Worm (Caenorhabditis elegans) whole organism, L3 larva: ENCODE measurements around the gene R06F6.8.
A peak's percentile ranks its signal among the peaks of the same experiment; 100 is the strongest.

Source experiments
- R02D3.7 ChIP-seq: fragments of 150-350 bp; optimal IDR thresholded peaks from 2 replicates; lab custom pipeline; 2014; ENCODE audit warnings: missing biosample characterization, missing genetic modification characterization
- ama-1 ChIP-seq: fragments of 150-350 bp; optimal IDR thresholded peaks from 2 replicates; lab custom pipeline; 2018
- ceh-16 ChIP-seq: sonication (generic microtip); optimal IDR thresholded peaks from 2 replicates; lab custom pipeline; 2017; ENCODE audit warnings: missing biosample characterization, missing genetic modification characterization
- ceh-9 ChIP-seq: sonication (generic microtip); optimal IDR thresholded peaks from 2 replicates; lab custom pipeline; 2018; ENCODE audit warnings: missing biosample characterization, missing genetic modification characterization
- egl-27 ChIP-seq: sonication (generic microtip); optimal IDR thresholded peaks from 4 replicates; lab custom pipeline; 2017; ENCODE audit warnings: missing biosample characterization, missing genetic modification reagents, missing genetic modification characterization
- egl-5 ChIP-seq: fragments of 150-350 bp; optimal IDR thresholded peaks from 2 replicates; lab custom pipeline; 2017; ENCODE audit warnings: missing biosample characterization, missing genetic modification reagents, missing genetic modification characterization, inconsistent platforms
- elt-1 ChIP-seq: fragments of 150-350 bp; optimal IDR thresholded peaks from 2 replicates; lab custom pipeline; 2014; ENCODE audit warnings: missing biosample characterization, missing genetic modification characterization
- elt-2 ChIP-seq: sonication (generic microtip); optimal IDR thresholded peaks from 2 replicates; lab custom pipeline; 2016; ENCODE audit warnings: missing genetic modification reagents, mild to moderate bottlenecking, missing genetic modification characterization, missing compliant biosample characterization
- eor-1 ChIP-seq, 2 experiments: fragments of 150-350 bp; optimal IDR thresholded peaks; 2 replicates each; lab custom pipeline; 2014 to 2018; ENCODE audit warnings: missing biosample characterization in 2 of 2, missing genetic modification characterization in 2 of 2
- fkh-10 ChIP-seq: sonication (generic microtip); optimal IDR thresholded peaks from 2 replicates; lab custom pipeline; 2017; ENCODE audit warnings: missing biosample characterization, missing genetic modification reagents, missing genetic modification characterization
- fkh-2 ChIP-seq: fragments of 150-350 bp; optimal IDR thresholded peaks from 2 replicates; lab custom pipeline; 2014; ENCODE audit warnings: missing biosample characterization, missing genetic modification reagents, missing genetic modification characterization
- hmg-11 ChIP-seq: sonication (generic microtip); optimal IDR thresholded peaks from 2 replicates; lab custom pipeline; 2016; ENCODE audit warnings: missing genetic modification characterization, missing compliant biosample characterization
- jun-1 ChIP-seq: fragments of 150-350 bp; optimal IDR thresholded peaks from 2 replicates; lab custom pipeline; 2014; ENCODE audit warnings: missing biosample characterization, missing genetic modification reagents, missing genetic modification characterization
- lin-15B ChIP-seq: fragments of 150-350 bp; optimal IDR thresholded peaks from 2 replicates; lab custom pipeline; 2014; ENCODE audit warnings: missing biosample characterization, missing genetic modification characterization
- lin-39 ChIP-seq: fragments of 150-350 bp; optimal IDR thresholded peaks from 2 replicates; lab custom pipeline; 2018; ENCODE audit warnings: missing biosample characterization, missing genetic modification reagents, missing genetic modification characterization
- mdl-1 ChIP-seq: fragments of 150-350 bp; optimal IDR thresholded peaks from 2 replicates; lab custom pipeline; 2014; ENCODE audit warnings: missing biosample characterization, missing genetic modification characterization
- mml-1 ChIP-seq: fragments of 150-350 bp; sonication (generic microtip); optimal IDR thresholded peaks from 3 replicates; lab custom pipeline; 2014; ENCODE audit warnings: missing biosample characterization, missing genetic modification characterization
- nfya-1 ChIP-seq: sonication (generic microtip); optimal IDR thresholded peaks from 2 replicates; lab custom pipeline; 2017; ENCODE audit warnings: missing genetic modification characterization, mild to moderate bottlenecking, missing compliant biosample characterization, antibody characterized with exemption, moderate library complexity; ENCODE audit not compliant: insufficient read depth
- nhr-12 ChIP-seq: fragments of 150-350 bp; optimal IDR thresholded peaks from 2 replicates; lab custom pipeline; 2014; ENCODE audit warnings: missing biosample characterization, missing genetic modification characterization
- nhr-23 ChIP-seq: fragments of 150-350 bp; optimal IDR thresholded peaks from 2 replicates; lab custom pipeline; 2014; ENCODE audit warnings: missing biosample characterization, missing genetic modification reagents, missing genetic modification characterization
- nhr-25 ChIP-seq: sonication (generic microtip); optimal IDR thresholded peaks from 2 replicates; lab custom pipeline; 2017; ENCODE audit warnings: missing biosample characterization, missing genetic modification characterization
- nhr-28 ChIP-seq: fragments of 150-350 bp; optimal IDR thresholded peaks from 2 replicates; lab custom pipeline; 2014; ENCODE audit warnings: missing biosample characterization, missing genetic modification characterization
- nhr-43 ChIP-seq: sonication (generic microtip); optimal IDR thresholded peaks from 2 replicates; lab custom pipeline; 2016; ENCODE audit warnings: mild to moderate bottlenecking, missing genetic modification characterization, missing compliant biosample characterization; ENCODE audit not compliant: poor library complexity, severe bottlenecking
- nhr-67 ChIP-seq: fragments of 150-350 bp; optimal IDR thresholded peaks from 2 replicates; lab custom pipeline; 2014; ENCODE audit warnings: missing biosample characterization, missing genetic modification characterization
- nhr-76 ChIP-seq: fragments of 150-350 bp; sonication (generic microtip); optimal IDR thresholded peaks from 5 replicates; lab custom pipeline; 2014; ENCODE audit warnings: missing biosample characterization, missing genetic modification characterization
- nhr-77 ChIP-seq: fragments of 150-350 bp; optimal IDR thresholded peaks from 2 replicates; lab custom pipeline; 2014; ENCODE audit warnings: missing biosample characterization, missing genetic modification characterization
- pha-4 ChIP-seq: fragments of 150-350 bp; optimal IDR thresholded peaks from 2 replicates; lab custom pipeline; 2014; ENCODE audit warnings: missing biosample characterization, missing genetic modification reagents, missing genetic modification characterization
- pqm-1 ChIP-seq: fragments of 150-350 bp; optimal IDR thresholded peaks from 2 replicates; lab custom pipeline; 2017; ENCODE audit warnings: missing biosample characterization, missing genetic modification characterization, inconsistent platforms
- sea-2 ChIP-seq: fragments of 150-350 bp; sonication (generic microtip); optimal IDR thresholded peaks from 4 replicates; lab custom pipeline; 2014; ENCODE audit warnings: missing biosample characterization, missing genetic modification reagents, missing genetic modification characterization
- snpc-4 ChIP-seq: fragments of 150-350 bp; optimal IDR thresholded peaks from 2 replicates; lab custom pipeline; 2014; ENCODE audit warnings: missing biosample characterization, missing genetic modification characterization
- tbx-2 ChIP-seq: sonication (generic microtip); optimal IDR thresholded peaks from 2 replicates; lab custom pipeline; 2016; ENCODE audit warnings: mild to moderate bottlenecking, missing genetic modification characterization, missing compliant biosample characterization
- unc-39 ChIP-seq: sonication (generic microtip); optimal IDR thresholded peaks from 4 replicates; lab custom pipeline; 2017; ENCODE audit warnings: missing biosample characterization, missing genetic modification characterization
- unc-62 ChIP-seq: fragments of 150-350 bp; sonication (generic microtip); optimal IDR thresholded peaks from 4 replicates; lab custom pipeline; 2014; ENCODE audit warnings: missing biosample characterization, missing genetic modification reagents, missing genetic modification characterization
- zag-1 ChIP-seq: fragments of 150-350 bp; optimal IDR thresholded peaks from 2 replicates; lab custom pipeline; 2014; ENCODE audit warnings: missing biosample characterization, missing genetic modification characterization
- ztf-11 ChIP-seq: fragments of 150-350 bp; optimal IDR thresholded peaks from 2 replicates; lab custom pipeline; 2014; ENCODE audit warnings: missing biosample characterization, missing genetic modification characterization

The R06F6.8 gene

ce11 chrII:10793393-10793792 lies 26.4 kb downstream of the R06F6.8 start, which contains the start of gene vps-11:
Gene vps-11, minus strand, starts transcription at chrII:10793493.
- TF ChIP-seq elt-1 (tag; lab: Kevin White, UChicago) (no peak), nhr-77 (tag; lab: Kevin White, UChicago) (no peak), ztf-11 (tag; lab: Kevin White, UChicago) (no peak), elt-2 (tag; lab: Kevin White, UChicago) (no peak), nhr-12 (tag; lab: Kevin White, UChicago) (no peak), jun-1 (tag; lab: Kevin White, UChicago) (no peak), eor-1 (tag; optimal IDR thresholded peaks at IDR 0.05; lab: Kevin White, UChicago) (no peak)

DNA sequence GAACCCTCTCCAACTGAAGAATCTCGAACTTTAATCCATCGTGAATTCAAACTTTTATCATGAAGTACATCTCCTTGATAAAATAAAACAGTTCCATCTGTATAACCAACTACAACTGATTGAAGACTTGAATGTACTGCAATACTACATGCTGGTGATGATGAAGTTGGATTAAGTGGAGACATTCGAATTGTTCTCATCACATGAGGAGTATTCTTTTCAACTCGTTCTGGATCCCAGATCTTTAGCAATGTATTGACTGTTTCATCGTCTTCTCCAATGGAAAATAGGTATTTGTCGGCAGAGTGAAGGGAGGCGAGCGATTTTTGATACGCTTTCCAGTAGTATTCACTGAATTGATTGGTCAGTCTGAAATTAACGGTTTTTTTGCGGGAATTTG lies 27.2 kb downstream of the R06F6.8 start:
- no peak for TF ChIP-seq jun-1 (tag; lab: Kevin White, UChicago)
- no peak for TF ChIP-seq mdl-1 (tag; lab: Kevin White, UChicago)
- no peak for TF ChIP-seq nhr-77 (tag; lab: Kevin White, UChicago)
- no peak for TF ChIP-seq zag-1 (tag; lab: Kevin White, UChicago)
- TF ChIP-seq ama-1 (lab: Kevin White, UChicago): no peak
- TF ChIP-seq egl-27 (tag; lab: Kevin White, UChicago): no peak
- no peak for TF ChIP-seq lin-39 (tag; lab: Kevin White, UChicago)
- no peak for TF ChIP-seq sea-2
- TF ChIP-seq ceh-16: no peak

DNA sequence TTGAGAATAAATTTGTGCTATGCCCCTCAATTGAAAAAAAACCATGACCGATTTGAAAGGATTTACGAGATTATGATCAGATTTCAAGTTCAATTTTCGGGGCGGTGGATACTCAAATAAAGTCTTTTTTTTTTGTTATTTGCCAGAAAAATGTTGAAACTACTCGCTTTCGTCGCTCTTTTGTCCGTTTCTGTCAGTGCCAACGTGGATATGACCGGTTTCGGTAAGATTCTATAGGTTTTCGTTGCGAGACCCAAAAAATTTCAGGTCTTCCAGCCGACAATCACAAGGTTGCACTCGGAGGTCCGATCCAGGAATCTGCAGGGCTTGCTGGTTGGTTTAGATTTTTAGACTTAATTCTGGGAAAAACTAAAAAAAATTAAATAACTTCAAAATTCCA lies 32.5 kb downstream of the R06F6.8 start, which contains the start of gene tag-209:
Gene tag-209, plus strand, starts transcription at position 73 of the 400 bp plus-strand sequence.
- no peak for TF ChIP-seq mml-1 (tag; lab: Kevin White, UChicago)
- no peak for TF ChIP-seq ceh-9 (tag; lab: Kevin White, UChicago)
- no peak for TF ChIP-seq nhr-43
- TF ChIP-seq unc-62: no peak
- no peak for TF ChIP-seq nhr-76 (tag; lab: Kevin White, UChicago)
- TF ChIP-seq tbx-2 (tag; lab: Kevin White, UChicago): no peak
- no peak for TF ChIP-seq pha-4 (tag; lab: Kevin White, UChicago)
- TF ChIP-seq fkh-2 (tag; lab: Kevin White, UChicago): no peak
- no peak for TF ChIP-seq unc-39
- no peak for TF ChIP-seq sea-2
- TF ChIP-seq elt-2 (tag; lab: Kevin White, UChicago): no peak
- no peak for TF ChIP-seq jun-1 (tag; lab: Kevin White, UChicago)
- TF ChIP-seq nhr-28 (tag; lab: Kevin White, UChicago): no peak
- TF ChIP-seq nhr-23 (tag; lab: Kevin White, UChicago): no peak
- no peak for TF ChIP-seq egl-5 (tag; lab: Kevin White, UChicago)

- TF ChIP-seq pqm-1 (tag; lab: Kevin White, UChicago) (peak; percentile 12), mdl-1 (tag; lab: Kevin White, UChicago) (no peak), nfya-1 (peak; percentile 69), nhr-67 (tag; lab: Kevin White, UChicago) (no peak), nhr-23 (tag; lab: Kevin White, UChicago) (peak; percentile 73), hmg-11 (tag; lab: Kevin White, UChicago) (peak; percentile 39), elt-2 (tag; lab: Kevin White, UChicago) (peak; percentile 59), snpc-4 (tag; lab: Kevin White, UChicago) (peak; percentile 80), nhr-25 (tag; lab: Kevin White, UChicago) (peak; percentile 67), pha-4 (tag; lab: Kevin White, UChicago) (peak; percentile 76), R02D3.7 (tag; lab: Kevin White, UChicago) (peak; percentile 23), lin-39 (tag; lab: Kevin White, UChicago) (peak; percentile 19), egl-5 (tag; lab: Kevin White, UChicago) (peak; percentile 8), fkh-10 (no peak), lin-15B (peak; percentile 75)
Observed at ce11 chrII:10784780-10785463, 34.9 kb downstream of the R06F6.8 start, which contains the start of gene cdl-1. Gene cdl-1, plus strand, starts transcription at chrII:10785452.
